Fruit fly (Drosophila melanogaster): ENCODE measurements around the gene CG11403.
A peak's percentile ranks its signal among the peaks of the same experiment; 100 is the strongest.

Gene CG11403

DNA sequence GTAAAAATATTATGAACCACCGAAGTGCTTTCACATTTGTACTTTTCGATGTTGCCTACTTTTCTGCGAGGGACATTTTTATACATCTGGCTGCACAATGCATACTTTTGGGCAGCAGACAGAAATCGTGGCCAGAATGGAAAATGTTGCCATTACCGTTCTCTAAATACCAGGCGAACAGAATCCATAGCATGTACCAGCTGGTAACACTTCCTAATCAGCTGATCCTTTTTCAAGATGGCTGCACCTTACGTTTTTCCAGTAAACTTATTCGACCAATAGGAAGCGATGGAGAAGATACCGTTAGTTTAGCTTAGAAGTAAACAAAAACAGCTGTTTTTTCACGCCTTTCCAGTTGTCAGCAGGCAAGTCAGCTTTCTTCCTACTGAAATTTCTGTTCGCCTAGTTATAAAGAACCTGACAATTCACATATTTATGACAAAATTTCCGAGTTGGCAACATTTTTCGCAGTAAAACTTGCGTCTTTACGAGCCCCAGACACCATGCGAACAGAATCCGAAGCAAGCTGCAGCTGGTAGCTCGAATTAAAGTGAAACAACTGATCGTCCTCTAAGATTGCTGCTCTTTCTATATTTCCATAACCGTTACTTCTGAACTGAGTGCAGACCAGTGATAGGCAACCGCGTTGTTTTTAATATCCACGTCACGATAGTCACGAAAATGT, 49.4 kb upstream of the CG11403 start (continued):
- TF ChIP-seq CG8290 (GFP tag; optimal IDR thresholded peaks at IDR 0.05) (no peak), CG8290 (tag; optimal IDR thresholded peaks at IDR 0.05) (peak in 1 of 2 experiments; percentile 54), crp (GFP tag; optimal IDR thresholded peaks at IDR 0.05) (peak in 1 of 2 experiments; percentile 80)

DNA sequence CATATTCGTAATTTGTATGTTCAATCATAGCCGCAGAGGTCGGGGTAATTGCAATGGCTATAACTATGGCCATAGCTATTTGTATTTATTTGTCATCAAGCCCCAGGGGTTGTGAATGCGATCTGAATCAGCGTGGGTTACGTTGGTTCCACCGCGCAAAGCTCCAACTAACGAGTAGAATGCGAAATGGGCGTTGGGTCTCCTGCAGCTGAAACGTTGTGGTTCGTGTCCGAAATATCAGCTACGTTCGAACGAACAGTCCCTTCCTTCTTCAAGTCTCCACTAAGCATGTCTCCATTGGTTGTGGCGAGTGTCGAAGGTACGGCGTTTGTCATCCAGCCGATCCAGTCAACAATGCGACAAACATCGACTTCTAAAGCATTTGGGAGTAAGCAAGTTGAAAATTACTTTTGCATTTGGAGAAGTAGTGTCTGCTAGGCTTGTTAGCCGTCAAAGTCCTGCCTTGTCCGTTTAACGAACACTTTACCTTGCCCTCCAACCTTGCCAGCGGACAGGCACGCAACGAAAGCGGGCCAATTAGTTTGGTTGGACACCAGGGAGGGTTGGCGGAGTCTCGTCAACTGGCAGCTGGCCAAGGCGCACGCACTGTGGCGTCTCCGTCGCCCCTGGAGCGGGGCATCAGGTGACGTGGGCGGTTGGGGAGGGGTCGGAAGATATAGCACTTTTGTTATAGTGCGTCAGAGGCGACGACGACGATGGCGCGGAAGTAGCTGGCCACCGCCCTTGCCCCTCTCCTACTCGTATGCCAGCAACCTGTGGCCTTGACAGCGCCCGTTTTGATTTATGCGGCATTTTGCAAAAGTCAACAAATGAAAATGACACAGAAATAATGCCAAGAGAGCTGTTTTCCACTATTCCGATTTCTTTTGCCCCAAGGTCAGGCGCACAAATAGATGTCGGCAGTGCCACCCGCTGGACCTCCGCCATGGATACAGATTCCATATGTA, 47.5 kb upstream of the CG11403 start, which contains the start of gene CG32812:
CG32812 (plus strand) TSS at position 423 of the 968 bp plus-strand sequence.
- TF ChIP-seq inv (GFP tag; IDR thresholded peaks at IDR 0.05; ENCODE audit: partially characterized antibody) (no peak), sob (GFP tag; IDR thresholded peaks at IDR 0.05) (no peak), CG17802 (tag; optimal IDR thresholded peaks at IDR 0.05) (no peak), sens (GFP tag) (peak; percentile 35), Mes4 (GFP tag; optimal IDR thresholded peaks at IDR 0.05) (no peak), z (GFP tag; IDR thresholded peaks at IDR 0.05) (no peak), CG18599 (GFP tag; optimal IDR thresholded peaks at IDR 0.05) (no peak), dmrt11E (tag; optimal IDR thresholded peaks at IDR 0.05) (no peak), CG12659 (GFP tag; optimal IDR thresholded peaks at IDR 0.05) (no peak), crol (GFP tag; IDR thresholded peaks at IDR 0.05) (peak; percentile 83), pita (GFP tag; optimal IDR thresholded peaks at IDR 0.05) (peak; percentile 40), CG3995 (GFP tag; optimal IDR thresholded peaks at IDR 0.05) (no peak), CG6175 (GFP tag; IDR thresholded peaks at IDR 0.05) (peak; percentile 85), cas (GFP tag; IDR thresholded peaks at IDR 0.05) (no peak), CG15011 (GFP tag; optimal IDR thresholded peaks at IDR 0.05) (no peak), Gsc (GFP tag; IDR thresholded peaks at IDR 0.05) (no peak), CG11695 (GFP tag; IDR thresholded peaks at IDR 0.05) (no peak), CG34422 (GFP tag; IDR thresholded peaks at IDR 0.05) (no peak), Bdp1 (GFP tag; optimal IDR thresholded peaks at IDR 0.05) (no peak), Lpt (GFP tag; optimal IDR thresholded peaks at IDR 0.05) (no peak), corto (GFP tag; optimal IDR thresholded peaks at IDR 0.05) (no peak), NfI (GFP tag; optimal IDR thresholded peaks at IDR 0.05) (peak; percentile 25), Six4 (GFP tag; optimal IDR thresholded peaks at IDR 0.05) (no peak), tin (GFP tag; optimal IDR thresholded peaks at IDR 0.05) (no peak), Blimp-1 (GFP tag; optimal IDR thresholded peaks at IDR 0.05) (no peak), CG31365 (tag; optimal IDR thresholded peaks at IDR 0.05) (no peak), CG10543 (GFP tag; optimal IDR thresholded peaks at IDR 0.05) (peak; percentile 66), CG8290 (GFP tag; optimal IDR thresholded peaks at IDR 0.05) (no peak), CG8290 (tag; optimal IDR thresholded peaks at IDR 0.05) (no peak), Sry-δ (GFP tag; optimal IDR thresholded peaks at IDR 0.05) (no peak), CG14050 (GFP tag; IDR thresholded peaks at IDR 0.05) (no peak), Med (GFP tag) (peak; percentile 16), shn (GFP tag; optimal IDR thresholded peaks at IDR 0.05) (no peak), pzg (GFP tag; optimal IDR thresholded peaks at IDR 0.05) (no peak), fru (optimal IDR thresholded peaks at IDR 0.05) (no peak), CG2202 (tag; optimal IDR thresholded peaks at IDR 0.05) (no peak), ttk (GFP tag; IDR thresholded peaks at IDR 0.05) (no peak), grn (GFP tag; optimal IDR thresholded peaks at IDR 0.05) (no peak), CG12104 (GFP tag; optimal IDR thresholded peaks at IDR 0.05) (no peak), sd (tag; optimal IDR thresholded peaks at IDR 0.05) (peak; percentile 62), CG6854 (GFP tag; optimal IDR thresholded peaks at IDR 0.05) (no peak), wek (GFP tag; optimal IDR thresholded peaks at IDR 0.05) (no peak), ash1 (GFP tag; optimal IDR thresholded peaks at IDR 0.05) (no peak), psq (GFP tag; optimal IDR thresholded peaks at IDR 0.05) (no peak), CG9817 (tag; optimal IDR thresholded peaks at IDR 0.05) (no peak), Taf1 (GFP tag; IDR thresholded peaks at IDR 0.05) (no peak)
